Worm (Caenorhabditis elegans) whole organism, L3 larva: ENCODE measurements around the gene F54H12.2.

Experiments
- R02D3.7 ChIP-seq: fragments of 150-350 bp; optimal IDR thresholded peaks from 2 replicates; lab custom pipeline; 2014; ENCODE audit warnings: missing biosample characterization, missing genetic modification characterization
- ZK546.5 ChIP-seq: sonication (generic microtip); optimal IDR thresholded peaks from 2 replicates; lab custom pipeline; 2017; ENCODE audit warnings: missing biosample characterization, missing genetic modification characterization
- aly-2 ChIP-seq: fragments of 150-350 bp; optimal IDR thresholded peaks from 2 replicates; lab custom pipeline; 2014; ENCODE audit warnings: missing biosample characterization, missing genetic modification characterization
- ama-1 ChIP-seq: fragments of 150-350 bp; optimal IDR thresholded peaks from 2 replicates; lab custom pipeline; 2018
- ceh-28 ChIP-seq: fragments of 150-350 bp; optimal IDR thresholded peaks from 2 replicates; lab custom pipeline; 2014; ENCODE audit warnings: missing biosample characterization, missing genetic modification reagents, missing genetic modification characterization
- ceh-82 ChIP-seq: fragments of 150-350 bp; optimal IDR thresholded peaks from 2 replicates; lab custom pipeline; 2014; ENCODE audit warnings: missing biosample characterization, missing genetic modification characterization
- ceh-9 ChIP-seq: sonication (generic microtip); optimal IDR thresholded peaks from 2 replicates; lab custom pipeline; 2018; ENCODE audit warnings: missing biosample characterization, missing genetic modification characterization
- daf-12 ChIP-seq: fragments of 150-350 bp; optimal IDR thresholded peaks from 2 replicates; lab custom pipeline; 2014; ENCODE audit warnings: missing biosample characterization, missing genetic modification reagents, missing genetic modification characterization
- egl-27 ChIP-seq: sonication (generic microtip); optimal IDR thresholded peaks from 4 replicates; lab custom pipeline; 2017; ENCODE audit warnings: missing biosample characterization, missing genetic modification reagents, missing genetic modification characterization
- egl-5 ChIP-seq: fragments of 150-350 bp; optimal IDR thresholded peaks from 2 replicates; lab custom pipeline; 2017; ENCODE audit warnings: missing biosample characterization, missing genetic modification reagents, missing genetic modification characterization, inconsistent platforms
- elt-1 ChIP-seq: fragments of 150-350 bp; optimal IDR thresholded peaks from 2 replicates; lab custom pipeline; 2014; ENCODE audit warnings: missing biosample characterization, missing genetic modification characterization
- elt-2 ChIP-seq: sonication (generic microtip); optimal IDR thresholded peaks from 2 replicates; lab custom pipeline; 2016; ENCODE audit warnings: missing genetic modification reagents, mild to moderate bottlenecking, missing genetic modification characterization, missing compliant biosample characterization
- elt-3 ChIP-seq, 3 experiments: fragments of 150-350 bp in 1 of 3; sonication (generic microtip) in 2 of 3; optimal IDR thresholded peaks; 2 replicates in 2 of 3; 4 replicates in 1 of 3; lab custom pipeline; 2014 to 2017; ENCODE audit warnings: missing biosample characterization in 3 of 3, missing genetic modification characterization in 3 of 3
- eor-1 ChIP-seq, 2 experiments: fragments of 150-350 bp; optimal IDR thresholded peaks; 2 replicates each; lab custom pipeline; 2014 to 2018; ENCODE audit warnings: missing biosample characterization in 2 of 2, missing genetic modification characterization in 2 of 2
- fkh-10 ChIP-seq: sonication (generic microtip); optimal IDR thresholded peaks from 2 replicates; lab custom pipeline; 2017; ENCODE audit warnings: missing biosample characterization, missing genetic modification reagents, missing genetic modification characterization
- fos-1 ChIP-seq: fragments of 150-350 bp; optimal IDR thresholded peaks from 2 replicates; lab custom pipeline; 2014; ENCODE audit warnings: missing biosample characterization, missing genetic modification characterization
- hmg-11 ChIP-seq: sonication (generic microtip); optimal IDR thresholded peaks from 2 replicates; lab custom pipeline; 2016; ENCODE audit warnings: missing genetic modification characterization, missing compliant biosample characterization
- jun-1 ChIP-seq: fragments of 150-350 bp; optimal IDR thresholded peaks from 2 replicates; lab custom pipeline; 2014; ENCODE audit warnings: missing biosample characterization, missing genetic modification reagents, missing genetic modification characterization
- lin-15B ChIP-seq: fragments of 150-350 bp; optimal IDR thresholded peaks from 2 replicates; lab custom pipeline; 2014; ENCODE audit warnings: missing biosample characterization, missing genetic modification characterization
- lin-39 ChIP-seq: fragments of 150-350 bp; optimal IDR thresholded peaks from 2 replicates; lab custom pipeline; 2018; ENCODE audit warnings: missing biosample characterization, missing genetic modification reagents, missing genetic modification characterization
- lsy-12 ChIP-seq: sonication (generic microtip); optimal IDR thresholded peaks from 2 replicates; lab custom pipeline; 2016; ENCODE audit warnings: mild to moderate bottlenecking, missing genetic modification characterization, missing compliant biosample characterization
- mdl-1 ChIP-seq: fragments of 150-350 bp; optimal IDR thresholded peaks from 2 replicates; lab custom pipeline; 2014; ENCODE audit warnings: missing biosample characterization, missing genetic modification characterization
- mml-1 ChIP-seq: fragments of 150-350 bp; sonication (generic microtip); optimal IDR thresholded peaks from 3 replicates; lab custom pipeline; 2014; ENCODE audit warnings: missing biosample characterization, missing genetic modification characterization
- nfya-1 ChIP-seq: sonication (generic microtip); optimal IDR thresholded peaks from 2 replicates; lab custom pipeline; 2017; ENCODE audit warnings: missing genetic modification characterization, mild to moderate bottlenecking, missing compliant biosample characterization, antibody characterized with exemption, moderate library complexity; ENCODE audit not compliant: insufficient read depth
- nhr-11 ChIP-seq: fragments of 150-350 bp; optimal IDR thresholded peaks from 2 replicates; lab custom pipeline; 2014; ENCODE audit warnings: missing biosample characterization, missing genetic modification characterization
- nhr-12 ChIP-seq: fragments of 150-350 bp; optimal IDR thresholded peaks from 2 replicates; lab custom pipeline; 2014; ENCODE audit warnings: missing biosample characterization, missing genetic modification characterization
- nhr-23 ChIP-seq: fragments of 150-350 bp; optimal IDR thresholded peaks from 2 replicates; lab custom pipeline; 2014; ENCODE audit warnings: missing biosample characterization, missing genetic modification reagents, missing genetic modification characterization
- nhr-237 ChIP-seq: fragments of 150-350 bp; optimal IDR thresholded peaks from 2 replicates; lab custom pipeline; 2014; ENCODE audit warnings: missing biosample characterization, missing genetic modification characterization
- nhr-25 ChIP-seq: sonication (generic microtip); optimal IDR thresholded peaks from 2 replicates; lab custom pipeline; 2017; ENCODE audit warnings: missing biosample characterization, missing genetic modification characterization
- nhr-28 ChIP-seq: fragments of 150-350 bp; optimal IDR thresholded peaks from 2 replicates; lab custom pipeline; 2014; ENCODE audit warnings: missing biosample characterization, missing genetic modification characterization
- nhr-43 ChIP-seq: sonication (generic microtip); optimal IDR thresholded peaks from 2 replicates; lab custom pipeline; 2016; ENCODE audit warnings: mild to moderate bottlenecking, missing genetic modification characterization, missing compliant biosample characterization; ENCODE audit not compliant: poor library complexity, severe bottlenecking
- nhr-67 ChIP-seq: fragments of 150-350 bp; optimal IDR thresholded peaks from 2 replicates; lab custom pipeline; 2014; ENCODE audit warnings: missing biosample characterization, missing genetic modification characterization
- nhr-76 ChIP-seq: fragments of 150-350 bp; sonication (generic microtip); optimal IDR thresholded peaks from 5 replicates; lab custom pipeline; 2014; ENCODE audit warnings: missing biosample characterization, missing genetic modification characterization
- nhr-77 ChIP-seq: fragments of 150-350 bp; optimal IDR thresholded peaks from 2 replicates; lab custom pipeline; 2014; ENCODE audit warnings: missing biosample characterization, missing genetic modification characterization
- pha-4 ChIP-seq: fragments of 150-350 bp; optimal IDR thresholded peaks from 2 replicates; lab custom pipeline; 2014; ENCODE audit warnings: missing biosample characterization, missing genetic modification reagents, missing genetic modification characterization
- pqm-1 ChIP-seq: fragments of 150-350 bp; optimal IDR thresholded peaks from 2 replicates; lab custom pipeline; 2017; ENCODE audit warnings: missing biosample characterization, missing genetic modification characterization, inconsistent platforms
- sea-2 ChIP-seq: fragments of 150-350 bp; sonication (generic microtip); optimal IDR thresholded peaks from 4 replicates; lab custom pipeline; 2014; ENCODE audit warnings: missing biosample characterization, missing genetic modification reagents, missing genetic modification characterization
- skn-1 ChIP-seq: fragments of 150-350 bp; optimal IDR thresholded peaks from 2 replicates; lab custom pipeline; 2014; ENCODE audit warnings: missing biosample characterization, missing genetic modification characterization
- snpc-4 ChIP-seq: fragments of 150-350 bp; optimal IDR thresholded peaks from 2 replicates; lab custom pipeline; 2014; ENCODE audit warnings: missing biosample characterization, missing genetic modification characterization
- tbx-2 ChIP-seq: sonication (generic microtip); optimal IDR thresholded peaks from 2 replicates; lab custom pipeline; 2016; ENCODE audit warnings: mild to moderate bottlenecking, missing genetic modification characterization, missing compliant biosample characterization
- unc-39 ChIP-seq: sonication (generic microtip); optimal IDR thresholded peaks from 4 replicates; lab custom pipeline; 2017; ENCODE audit warnings: missing biosample characterization, missing genetic modification characterization
- unc-62 ChIP-seq: fragments of 150-350 bp; sonication (generic microtip); optimal IDR thresholded peaks from 4 replicates; lab custom pipeline; 2014; ENCODE audit warnings: missing biosample characterization, missing genetic modification reagents, missing genetic modification characterization
- ztf-4 ChIP-seq: fragments of 150-350 bp; optimal IDR thresholded peaks from 2 replicates; lab custom pipeline; 2014; ENCODE audit warnings: missing biosample characterization, missing genetic modification characterization

Gene F54H12.2

ce11 chrIII:7928549-7929129 lies 35.7 kb upstream of the F54H12.2 start, which contains the start of the genes C29E4.13 and npp-15:
C29E4.13 (minus strand) TSS chrIII:7928717.
npp-15 (plus strand) TSS chrIII:7929043.
- no peak for TF ChIP-seq elt-3 (tag; optimal IDR thresholded peaks at IDR 0.05; lab: Kevin White, UChicago)
- TF ChIP-seq snpc-4 (tag; lab: Kevin White, UChicago): peak; percentile 10
- peak; percentile 61 for TF ChIP-seq lin-15B (tag; lab: Kevin White, UChicago)
- TF ChIP-seq elt-2 (tag; lab: Kevin White, UChicago): peak; percentile 19
- TF ChIP-seq mdl-1 (tag; lab: Kevin White, UChicago): no peak
- TF ChIP-seq nhr-25 (tag; lab: Kevin White, UChicago): peak; percentile 8
- TF ChIP-seq pha-4 (tag; lab: Kevin White, UChicago): peak; percentile 71
- TF ChIP-seq nhr-23 (tag; lab: Kevin White, UChicago): peak; percentile 13

ce11 chrIII:7933235-7933634 lies 31.1 kb upstream of the F54H12.2 start, which contains the start of gene ran-2:
ran-2 (plus strand) TSS chrIII:7933535.
- TF ChIP-seq eor-1 (tag; optimal IDR thresholded peaks at IDR 0.05; lab: Kevin White, UChicago): no peak
- no peak for TF ChIP-seq egl-5 (tag; lab: Kevin White, UChicago)
- TF ChIP-seq elt-2 (tag; lab: Kevin White, UChicago): peak; percentile 39
- no peak for TF ChIP-seq nhr-237
- no peak for TF ChIP-seq ZK546.5 (tag; lab: Kevin White, UChicago)
- no peak for TF ChIP-seq pha-4 (tag; lab: Kevin White, UChicago)
- TF ChIP-seq nfya-1: no peak

- TF ChIP-seq elt-2 (tag; lab: Kevin White, UChicago) (no peak), skn-1 (no peak), ceh-82 (tag; lab: Kevin White, UChicago) (no peak), elt-1 (tag; lab: Kevin White, UChicago) (no peak), eor-1 (tag; optimal IDR thresholded peaks at IDR 0.05; lab: Kevin White, UChicago) (no peak), snpc-4 (tag; lab: Kevin White, UChicago) (no peak), egl-5 (tag; lab: Kevin White, UChicago) (no peak), ama-1 (no peak), nfya-1 (no peak), unc-62 (GFP tag; lab: Kevin White, UChicago) (no peak), R02D3.7 (tag; lab: Kevin White, UChicago) (no peak), unc-39 (tag; lab: Kevin White, UChicago) (no peak)
- TF ChIP-seq, all 47 proteins: peak for 0
Observed at ce11 chrIII:7937548-7937947, 26.8 kb upstream of the F54H12.2 start, which contains the start of gene C29E4.10. C29E4.10 (plus strand) TSS chrIII:7937848.

- TF ChIP-seq pqm-1: peak; percentile 11
- TF ChIP-seq eor-1 (tag; optimal IDR thresholded peaks at IDR 0.05; lab: Kevin White, UChicago): no peak
- peak; percentile 38 for TF ChIP-seq hmg-11 (tag; lab: Kevin White, UChicago)
- TF ChIP-seq lin-15B (tag; lab: Kevin White, UChicago): peak; percentile 91
- TF ChIP-seq daf-12 (tag; lab: Kevin White, UChicago): no peak
- TF ChIP-seq egl-27: no peak
- TF ChIP-seq lin-39 (tag; lab: Kevin White, UChicago): peak; percentile 41
- TF ChIP-seq nhr-28 (tag; lab: Kevin White, UChicago): no peak
- TF ChIP-seq mdl-1 (tag; lab: Kevin White, UChicago): no peak
- TF ChIP-seq nhr-11 (tag; lab: Kevin White, UChicago): no peak
- TF ChIP-seq jun-1 (tag; lab: Kevin White, UChicago): no peak
- TF ChIP-seq sea-2 (GFP tag; lab: Kevin White, UChicago): no peak
- TF ChIP-seq pha-4 (tag; lab: Kevin White, UChicago): peak; percentile 79
- peak; percentile 48 for TF ChIP-seq nhr-77 (tag; lab: Kevin White, UChicago)
- no peak for TF ChIP-seq unc-39 (tag; lab: Kevin White, UChicago)
- no peak for TF ChIP-seq elt-2 (tag; lab: Kevin White, UChicago)
- no peak for TF ChIP-seq ztf-4 (tag; lab: Kevin White, UChicago)
- peak; percentile 84 for TF ChIP-seq nhr-23 (tag; lab: Kevin White, UChicago)
- TF ChIP-seq egl-5 (tag; lab: Kevin White, UChicago): peak; percentile 38
- TF ChIP-seq ceh-28: peak; percentile 15
- TF ChIP-seq elt-3 (tag; optimal IDR thresholded peaks at IDR 0.05; lab: Kevin White, UChicago): no peak
- TF ChIP-seq nfya-1: peak; percentile 83
- TF ChIP-seq nhr-43 (tag; lab: Kevin White, UChicago): peak; percentile 39
- TF ChIP-seq mml-1 (tag; lab: Kevin White, UChicago): no peak
- no peak for TF ChIP-seq nhr-76 (tag; lab: Kevin White, UChicago)
- no peak for TF ChIP-seq nhr-237
- peak; percentile 69 for TF ChIP-seq nhr-25 (tag; lab: Kevin White, UChicago)
- TF ChIP-seq tbx-2 (tag; lab: Kevin White, UChicago): no peak
- TF ChIP-seq nhr-67 (tag; lab: Kevin White, UChicago): no peak
- no peak for TF ChIP-seq fos-1 (tag; lab: Kevin White, UChicago)
- no peak for TF ChIP-seq aly-2
- TF ChIP-seq snpc-4 (tag; lab: Kevin White, UChicago): no peak
- TF ChIP-seq unc-62 (GFP tag; lab: Kevin White, UChicago): no peak
- TF ChIP-seq nhr-12: no peak
- no peak for TF ChIP-seq ceh-9 (tag; lab: Kevin White, UChicago)
- TF ChIP-seq ama-1: no peak
- no peak for TF ChIP-seq lsy-12 (tag; lab: Kevin White, UChicago)
- TF ChIP-seq fkh-10 (GFP tag; lab: Kevin White, UChicago): peak; percentile 26
- TF ChIP-seq ceh-82 (tag; lab: Kevin White, UChicago): no peak
Observed at ce11 chrIII:7940819-7941218, 23.6 kb upstream of the F54H12.2 start, which contains the start of gene C29E4.12. C29E4.12 (plus strand) TSS chrIII:7941151.
